Worm (Caenorhabditis elegans): ENCODE results near the gene srh-239.

- TF ChIP-seq nfya-1 (tag; optimal IDR thresholded peaks at IDR 0.05; ENCODE audit: borderline replicate concordance, insufficient read depth) (no peak), Y53F4B.3 (GFP tag; IDR thresholded peaks at IDR 0.05) (peak; percentile 80; the same call in 1 of the 2 replicates), lin-54 (GFP tag; optimal IDR thresholded peaks at IDR 0.05) (peak; percentile 85)
Measured at ce11 chrV:15465032-15465727, 19.6 kb downstream of the srh-239 start, which contains the start of gene pqn-71.

Data from whole organism, young adult.